Worm (Caenorhabditis elegans) whole organism, dauer: ENCODE results near the gene ncx-5.

Experiments
- unc-62 ChIP-seq: sonication (generic microtip); optimal IDR thresholded peaks from 2 replicates; lab custom pipeline; 2017; ENCODE audit warnings: missing biosample characterization, missing genetic modification reagents, missing genetic modification characterization

ncx-5 gene

DNA sequence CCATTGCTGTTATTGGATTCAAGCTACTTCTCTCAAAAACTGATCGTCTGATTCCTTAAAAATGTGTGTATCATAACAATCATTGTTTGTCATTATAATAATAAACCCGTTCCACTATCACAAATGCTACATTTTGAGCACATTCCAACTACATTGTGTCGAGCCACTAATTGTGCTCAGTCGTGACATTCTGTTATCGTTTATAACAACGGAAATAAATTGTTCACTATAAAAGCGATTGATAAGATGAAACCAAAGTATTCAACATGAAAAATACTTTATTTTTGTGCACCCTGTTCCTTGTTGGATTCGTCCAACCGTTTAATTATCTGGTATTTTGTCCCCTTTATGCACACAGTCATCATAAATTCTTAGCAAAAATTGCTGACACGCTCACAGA lies 3.3 kb upstream of the ncx-5 start, which contains the start of gene ugt-33:
ugt-33 (plus strand) TSS at position 260 of the 400 bp plus-strand sequence.
- TF ChIP-seq unc-62 (GFP tag; lab: Kevin White, UChicago), result no peak

DNA sequence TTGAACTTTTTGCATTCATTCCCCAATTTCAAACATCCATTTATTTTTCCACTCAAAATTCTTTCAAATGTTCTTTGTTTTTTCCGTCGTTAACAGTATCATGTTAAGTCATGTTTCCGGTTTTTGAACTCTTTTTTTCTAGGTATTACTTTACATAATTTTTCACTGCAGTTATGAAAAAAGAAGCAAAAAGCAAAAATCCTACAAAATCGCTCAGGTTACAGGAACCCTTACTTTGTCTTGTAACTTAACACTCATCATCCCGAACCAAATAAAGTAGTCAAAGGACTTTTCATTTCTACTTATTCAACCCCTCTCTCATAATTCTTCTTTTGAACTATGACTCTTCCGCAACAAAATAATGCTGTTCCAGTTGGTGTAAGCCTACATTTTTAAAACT lies 1.5 kb upstream of the ncx-5 start, which contains the start of gene aqp-5:
aqp-5 (plus strand) TSS at position 301 of the 400 bp plus-strand sequence.
- no peak for TF ChIP-seq unc-62 (GFP tag; lab: Kevin White, UChicago)

DNA sequence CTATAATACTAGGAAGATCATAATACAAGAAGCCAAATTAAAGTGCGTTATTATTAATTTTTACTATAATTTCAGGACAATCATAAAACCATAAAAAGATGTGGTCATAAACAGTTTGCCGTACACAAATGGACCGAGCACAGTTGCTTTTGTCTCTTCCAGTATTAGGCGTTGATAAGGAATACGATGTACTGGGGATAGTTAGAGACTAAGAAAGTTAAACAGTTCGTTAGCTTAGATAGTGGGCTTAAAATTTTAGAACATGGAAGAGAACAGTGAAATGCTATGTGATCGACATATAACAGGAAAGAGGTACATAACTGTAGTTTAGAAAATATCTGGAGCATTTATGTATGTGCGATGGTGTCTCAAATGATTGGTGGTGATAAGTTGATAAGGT lies 4.5 kb downstream of the ncx-5 start:
- no peak for TF ChIP-seq unc-62 (GFP tag; lab: Kevin White, UChicago)

DNA sequence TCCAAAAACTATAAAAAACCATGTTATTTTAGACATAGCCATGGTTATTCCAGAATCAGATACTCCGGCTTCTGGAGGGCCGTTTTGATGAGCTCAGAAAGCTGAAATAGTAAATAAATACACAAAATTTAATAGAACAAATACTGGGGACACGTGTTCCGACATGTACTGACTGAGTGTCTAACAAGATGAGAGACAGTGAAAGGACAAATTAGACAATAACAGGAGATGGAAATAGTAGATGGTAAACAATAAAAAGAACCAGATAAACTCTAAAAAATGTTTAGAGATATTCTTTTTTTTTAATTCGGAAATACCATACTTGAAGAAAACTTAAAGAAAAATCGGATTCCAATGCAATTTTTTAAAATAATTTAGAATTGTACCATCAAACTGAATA lies 5.3 kb downstream of the ncx-5 start, which contains the start of gene Y32F6B.1:
Y32F6B.1 (minus strand) TSS at position 101 of the 400 bp plus-strand sequence.
- no peak for TF ChIP-seq unc-62 (GFP tag; lab: Kevin White, UChicago)

DNA sequence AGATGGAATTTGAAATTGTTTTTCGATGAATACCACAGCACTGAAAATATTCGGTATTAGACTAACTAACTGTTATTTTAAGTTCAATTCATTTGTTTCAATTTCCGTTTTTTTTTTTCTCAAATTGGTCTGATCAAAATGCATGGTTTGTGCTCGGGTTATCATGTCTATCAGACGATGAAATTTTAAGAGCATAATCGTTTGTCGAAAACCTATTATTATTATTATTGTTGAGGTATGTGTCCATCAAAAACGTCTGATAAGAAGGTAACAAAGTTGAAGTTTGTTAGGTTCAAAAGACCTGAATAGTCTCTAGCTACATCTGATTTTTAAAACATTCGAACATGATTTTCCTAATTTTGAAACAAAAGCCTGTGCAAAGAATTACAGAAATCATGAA lies 5.9 kb downstream of the ncx-5 start:
- no peak for TF ChIP-seq unc-62 (GFP tag; lab: Kevin White, UChicago)

DNA sequence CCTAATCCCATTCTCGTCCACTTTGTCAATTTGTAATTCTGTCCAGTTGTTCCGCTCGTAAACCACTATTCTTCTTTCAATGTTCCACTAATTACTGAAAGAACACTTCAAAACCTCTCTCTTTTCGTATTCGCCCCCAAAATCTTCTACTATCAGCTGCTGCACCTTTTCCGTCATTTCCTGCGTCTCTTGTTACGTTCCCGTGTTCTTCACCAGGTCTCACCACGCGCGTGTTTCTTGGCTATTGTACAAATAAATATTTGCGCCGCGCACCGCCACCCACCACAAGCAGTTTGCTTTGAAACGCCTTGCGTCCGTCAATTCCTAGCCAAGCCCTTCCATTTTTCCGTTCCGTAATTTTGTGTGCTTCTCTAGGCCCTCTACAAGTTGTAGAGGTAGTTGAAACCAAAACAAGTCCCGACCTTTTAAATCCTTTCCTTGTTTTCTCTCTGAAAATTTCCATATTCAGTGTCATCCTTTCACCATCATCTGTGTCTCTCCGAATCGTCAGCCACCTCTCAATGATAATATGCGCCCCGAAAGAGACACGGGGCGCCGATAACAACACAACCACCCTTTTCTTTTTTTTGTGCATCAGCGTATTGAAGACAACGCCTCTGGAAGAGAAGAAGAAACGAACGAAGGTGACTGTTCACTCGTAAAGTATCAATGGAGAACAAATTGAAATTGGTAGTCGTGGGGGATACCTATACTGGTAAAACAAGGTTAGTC lies 11.6 kb downstream of the ncx-5 start, which contains the start of the genes crp-1 and Y32F6B.9:
crp-1 (plus strand) TSS at position 468 of the 732 bp plus-strand sequence.
Y32F6B.9 (plus strand) TSS at position 603 of the 732 bp plus-strand sequence.
- TF ChIP-seq unc-62 (GFP tag; lab: Kevin White, UChicago), result no peak

DNA sequence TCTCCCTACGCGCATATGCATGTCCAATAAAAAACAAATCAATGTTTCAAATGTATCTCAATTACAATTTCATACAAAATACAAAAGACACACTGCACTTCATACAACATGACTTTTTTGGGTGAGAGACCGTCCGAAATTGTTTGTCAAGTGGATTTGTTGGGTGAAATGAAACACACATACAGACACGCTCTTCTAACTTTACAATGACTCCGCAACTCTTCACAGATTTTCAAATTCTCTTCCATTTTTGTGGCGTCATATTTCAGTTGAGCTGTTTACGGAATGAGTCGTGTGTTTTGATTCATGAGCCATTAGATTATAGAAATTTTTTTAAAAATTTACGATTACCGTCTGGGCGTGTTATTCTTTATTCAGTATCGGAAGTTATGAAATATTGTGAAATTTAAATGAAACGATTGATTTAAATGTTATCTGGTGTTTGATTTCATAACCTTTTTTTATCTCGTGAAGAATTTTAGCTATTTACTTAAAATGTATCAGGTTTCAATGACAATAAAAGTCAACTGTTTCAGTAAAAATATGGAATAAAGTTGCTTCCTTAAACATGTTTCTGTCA lies 12.9 kb downstream of the ncx-5 start:
- TF ChIP-seq unc-62 (GFP tag; lab: Kevin White, UChicago), result no peak

DNA sequence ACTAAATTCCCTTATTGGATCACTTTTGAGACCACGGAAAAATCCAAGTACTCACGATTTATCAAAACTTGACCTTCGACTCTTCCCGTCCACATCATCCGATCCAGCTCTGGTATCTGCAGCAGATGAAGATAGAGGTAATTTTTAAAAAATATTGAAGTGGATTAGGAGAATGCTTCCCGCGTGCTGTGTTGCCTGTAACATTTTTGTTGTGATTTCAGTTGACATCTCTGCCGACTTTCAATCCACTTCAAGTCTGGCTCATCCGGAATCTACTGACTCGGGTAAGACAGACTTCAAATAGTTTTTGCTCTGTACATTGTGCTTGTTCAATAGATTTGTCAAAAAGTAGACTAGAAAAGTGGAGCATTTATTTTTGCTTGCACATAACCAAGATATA lies 14.5 kb downstream of the ncx-5 start:
- no peak for TF ChIP-seq unc-62 (GFP tag; lab: Kevin White, UChicago)

DNA sequence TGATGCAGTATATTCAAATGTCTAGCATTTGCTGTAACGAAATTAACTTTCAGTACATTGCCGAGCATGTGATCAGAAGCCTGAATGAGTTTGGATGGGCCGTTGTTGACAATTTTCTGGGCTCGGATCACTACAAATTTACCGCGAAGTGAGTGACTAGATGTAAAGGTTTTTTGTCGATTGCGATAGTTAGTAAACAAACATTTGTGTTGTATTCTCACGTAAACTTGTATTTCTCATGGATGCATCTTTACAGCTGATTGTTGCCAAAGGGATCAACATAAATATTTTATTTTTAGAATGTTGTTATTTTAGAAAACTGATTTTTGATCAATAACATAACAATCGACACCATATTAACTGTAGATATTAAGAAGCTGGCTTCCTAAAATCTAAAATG lies 15.9 kb downstream of the ncx-5 start:
- TF ChIP-seq unc-62 (GFP tag; lab: Kevin White, UChicago), result no peak

DNA sequence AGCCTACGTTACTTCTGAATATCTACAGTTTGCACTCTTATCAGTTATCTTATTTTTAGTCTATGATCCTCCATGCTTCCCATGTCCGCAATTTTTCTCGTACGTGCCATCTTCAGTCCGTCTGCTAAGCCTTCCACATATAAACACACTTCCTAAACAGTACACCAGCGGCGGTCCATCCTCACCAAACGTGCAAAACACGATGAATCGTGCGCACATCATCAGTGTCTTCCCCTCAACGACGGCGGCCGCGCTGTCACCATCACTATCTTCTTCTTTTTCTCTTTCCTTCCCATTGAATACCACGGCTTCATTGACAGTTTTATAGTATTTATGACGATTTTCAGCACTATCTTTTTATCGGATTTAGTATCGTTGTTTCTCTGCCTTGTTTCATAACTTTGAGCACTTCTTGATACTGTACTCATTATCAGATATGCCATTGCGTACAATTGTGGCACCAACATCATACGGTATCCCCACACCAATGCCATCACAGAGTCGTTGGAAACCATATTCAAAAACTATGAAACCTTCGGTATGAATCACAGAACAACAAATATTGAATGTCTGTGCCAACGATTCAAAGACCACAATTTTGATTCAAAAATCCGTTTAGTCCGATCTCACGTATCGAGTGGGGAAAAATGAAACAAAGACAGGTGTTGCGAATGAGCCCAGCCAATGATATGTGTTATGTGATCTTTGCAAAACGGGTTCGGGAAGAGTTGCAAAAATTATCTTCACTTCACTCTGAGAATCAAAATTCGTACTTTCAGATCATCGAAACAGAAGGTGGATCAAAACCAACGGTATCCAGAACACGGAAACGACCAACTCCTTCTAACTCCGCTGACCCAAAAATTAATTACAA lies 16.8 kb downstream of the ncx-5 start:
- no peak for TF ChIP-seq unc-62 (GFP tag; lab: Kevin White, UChicago)

DNA sequence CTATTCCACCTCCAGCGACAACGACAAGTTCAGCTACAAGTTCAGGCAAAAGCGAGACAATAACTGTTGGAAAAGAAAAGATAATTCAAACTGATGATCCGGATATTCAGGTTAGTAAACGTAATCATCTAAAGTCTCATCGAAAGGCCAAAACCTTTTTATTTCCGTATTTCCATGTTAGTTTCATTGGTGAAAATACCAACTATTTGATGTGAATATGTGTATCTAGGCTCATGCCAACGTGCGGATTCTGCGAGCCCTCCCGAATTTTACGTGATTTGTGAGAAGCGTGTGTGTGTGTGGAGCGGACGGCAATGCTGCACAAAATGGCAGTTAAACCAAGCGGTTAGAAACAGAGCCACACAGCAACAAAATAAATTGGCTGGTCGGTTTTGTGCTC lies 18.9 kb downstream of the ncx-5 start:
- TF ChIP-seq unc-62 (GFP tag; lab: Kevin White, UChicago), result no peak

DNA sequence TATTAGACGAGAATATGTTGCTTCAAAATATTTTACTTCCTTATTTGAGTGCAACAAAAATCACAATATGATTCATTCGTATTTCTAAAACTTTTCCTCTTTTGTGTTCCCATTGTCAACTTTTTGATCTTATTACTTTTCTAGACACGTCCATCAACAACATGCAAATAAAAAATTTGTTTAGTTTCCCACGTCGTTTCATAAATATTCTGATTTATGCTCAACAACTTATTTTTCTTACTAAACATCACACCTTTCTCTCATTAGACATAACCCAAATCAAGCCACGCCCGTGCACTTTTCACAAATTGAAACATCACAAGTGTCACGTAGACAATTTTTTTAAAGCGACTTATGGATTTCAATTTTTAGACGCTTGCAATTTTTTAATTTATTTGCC lies 20.1 kb downstream of the ncx-5 start:
- TF ChIP-seq unc-62 (GFP tag; lab: Kevin White, UChicago), result no peak

DNA sequence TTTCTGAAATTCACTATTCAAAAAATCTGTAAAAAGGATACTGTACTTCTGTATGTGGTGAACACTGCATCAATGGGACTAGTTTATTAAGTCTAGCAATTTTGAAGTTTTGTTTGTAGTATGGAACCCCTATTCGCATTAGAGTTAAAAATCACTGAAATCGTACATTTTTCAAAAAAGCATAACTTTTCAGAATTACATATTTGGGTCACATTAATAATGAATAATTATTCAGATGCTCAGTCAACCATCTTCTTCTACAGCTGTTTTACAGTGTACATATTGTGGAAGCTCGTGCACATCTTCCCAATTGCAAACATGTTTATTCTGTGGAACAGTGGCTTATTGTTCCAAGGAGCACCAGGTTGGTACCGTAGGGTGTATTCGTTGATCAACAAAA lies 21.2 kb downstream of the ncx-5 start:
- no peak for TF ChIP-seq unc-62 (GFP tag; lab: Kevin White, UChicago)

DNA sequence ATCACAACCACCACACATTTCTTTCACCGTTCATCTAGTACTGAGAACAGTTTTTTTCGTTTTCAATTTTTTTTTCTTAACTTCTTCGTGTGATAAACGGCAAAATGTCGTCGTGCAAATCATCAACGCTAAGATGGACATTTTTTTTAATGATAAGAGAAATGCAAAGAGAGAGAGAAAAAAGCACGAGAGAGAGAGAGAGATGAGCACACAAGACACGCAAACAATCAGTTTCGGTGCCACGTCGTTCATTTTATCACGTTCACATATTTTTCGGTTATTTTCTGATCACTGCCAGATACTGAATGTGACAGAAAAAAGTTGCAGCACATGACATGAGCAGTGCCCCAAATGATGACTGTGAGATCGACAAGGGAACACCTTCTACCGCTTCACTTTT lies 21.7 kb downstream of the ncx-5 start, which contains the start of gene egl-9:
egl-9 (plus strand) TSS at position 328 of the 400 bp plus-strand sequence.
- TF ChIP-seq unc-62 (GFP tag; lab: Kevin White, UChicago), result no peak

DNA sequence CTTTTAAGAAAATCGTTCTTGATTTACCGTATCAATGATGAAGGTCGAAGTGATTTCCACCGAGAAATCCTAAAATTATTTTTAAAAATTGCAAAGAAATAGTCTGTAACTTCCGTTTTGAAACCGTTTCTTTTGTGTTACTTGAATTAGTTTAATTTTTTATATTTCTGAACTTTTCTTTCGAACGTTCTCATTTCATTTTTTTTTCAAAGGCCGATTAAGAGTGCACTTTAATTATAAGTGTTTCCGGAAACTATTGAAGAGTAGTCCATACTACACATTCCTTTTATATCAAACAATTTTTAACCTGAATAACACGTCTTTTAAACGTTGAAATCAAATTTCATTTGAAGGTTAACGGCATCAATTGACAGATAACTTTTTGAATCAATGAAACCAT lies 22.2 kb downstream of the ncx-5 start:
- no peak for TF ChIP-seq unc-62 (GFP tag; lab: Kevin White, UChicago)

DNA sequence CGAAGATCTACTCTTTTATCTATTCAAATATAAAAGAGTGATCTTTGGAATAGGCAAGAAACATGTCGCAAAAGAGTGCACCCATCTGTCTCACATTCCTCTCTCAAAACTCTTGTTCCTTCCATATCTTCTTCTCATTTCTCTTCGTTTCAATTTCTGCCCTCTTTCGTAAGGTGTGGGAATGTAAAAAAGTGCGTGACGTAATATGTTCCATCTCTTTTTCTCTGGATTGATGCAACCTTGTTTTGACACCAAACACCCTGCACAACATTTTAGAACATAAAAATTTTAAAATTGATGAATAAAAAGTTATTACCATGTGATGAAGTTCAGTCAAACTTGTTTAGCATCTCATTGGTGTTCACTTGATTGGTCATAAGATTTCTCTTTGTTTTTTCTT lies 22.8 kb downstream of the ncx-5 start:
- no peak for TF ChIP-seq unc-62 (GFP tag; lab: Kevin White, UChicago)
